Worm (Caenorhabditis elegans): ENCODE results near the gene C01B9.4.

DNA sequence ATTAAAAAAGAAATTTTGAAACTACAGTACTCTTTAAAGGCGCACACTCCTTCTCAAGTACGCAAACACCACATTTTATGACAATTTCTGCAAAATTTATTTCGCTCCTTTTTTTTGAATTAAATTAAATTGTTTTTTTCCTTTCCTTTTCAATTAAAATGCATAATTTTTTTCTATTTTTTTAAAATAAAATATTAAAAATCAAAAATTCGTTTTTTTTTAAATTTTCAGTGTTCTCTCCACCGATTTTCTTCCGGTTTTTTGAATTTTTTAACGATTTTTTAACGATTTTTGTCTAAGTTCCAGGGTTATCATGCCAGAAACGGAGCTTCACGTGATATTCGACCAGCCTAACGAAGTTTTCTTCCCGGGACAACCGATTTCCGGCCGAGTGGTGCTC lies 25.7 kb downstream of the C01B9.4 start, which contains the start of gene arrd-13:
- no peak for TF ChIP-seq nhr-11 (tag; optimal IDR thresholded peaks at IDR 0.05)
- TF ChIP-seq lin-13 (GFP tag; optimal IDR thresholded peaks at IDR 0.05), result no peak
- no peak for TF ChIP-seq aly-2 (tag; optimal IDR thresholded peaks at IDR 0.05)
- TF ChIP-seq skn-1 (tag; optimal IDR thresholded peaks at IDR 0.05), result no peak
- no peak for TF ChIP-seq ztf-4 (tag; optimal IDR thresholded peaks at IDR 0.05)
- no peak for TF ChIP-seq nhr-23 (tag; optimal IDR thresholded peaks at IDR 0.05)
- TF ChIP-seq alr-1 (tag; optimal IDR thresholded peaks at IDR 0.05), result no peak
- TF ChIP-seq lsy-2 (tag; optimal IDR thresholded peaks at IDR 0.05), result no peak
- TF ChIP-seq nhr-25 (tag; optimal IDR thresholded peaks at IDR 0.05), result no peak
- TF ChIP-seq unc-62 (GFP tag; optimal IDR thresholded peaks at IDR 0.05), result no peak
- TF ChIP-seq egl-27 (tag; optimal IDR thresholded peaks at IDR 0.05), result no peak
- no peak for TF ChIP-seq ceh-16 (tag; optimal IDR thresholded peaks at IDR 0.05)
- no peak for TF ChIP-seq mdl-1 (tag; optimal IDR thresholded peaks at IDR 0.05)

Data from whole organism, L2 larva.